Fruit fly (Drosophila melanogaster): ENCODE results near the gene CG17139.
A peak's percentile ranks its signal among the peaks of the same experiment; 100 is the strongest.

DNA sequence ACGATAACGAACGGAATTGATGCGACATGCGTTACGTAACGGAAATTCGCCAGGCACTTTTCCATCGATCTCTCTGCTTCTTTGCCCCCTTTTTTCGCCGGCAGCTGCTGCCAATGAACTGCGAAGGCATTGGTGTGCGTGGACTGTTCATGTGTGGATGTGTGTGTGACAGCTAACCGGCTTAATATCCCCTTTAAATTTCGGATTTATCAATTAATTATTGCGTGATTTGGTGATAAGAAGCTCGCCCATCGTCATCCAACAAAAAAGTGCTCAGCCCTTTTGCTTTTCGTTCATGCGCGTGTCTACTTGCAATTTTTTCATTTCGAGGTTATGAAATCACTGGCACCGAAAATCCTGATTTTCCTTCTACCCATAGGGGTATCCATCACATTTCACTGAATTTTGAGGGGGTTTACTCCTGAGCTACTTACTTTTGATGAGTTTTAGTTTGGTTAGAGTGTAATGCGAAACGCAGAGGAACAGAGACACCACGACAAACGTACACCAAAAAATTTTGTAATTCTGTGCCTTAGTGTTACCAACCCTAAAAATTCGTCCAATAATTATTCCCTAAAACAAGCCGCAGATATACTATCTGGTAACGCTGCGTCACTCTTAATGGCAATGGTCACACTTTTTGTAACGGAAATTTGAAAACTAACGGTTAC lies 5.0 kb upstream of the CG17139 start, which contains the start of gene porin:
- TF ChIP-seq psq (optimal IDR thresholded peaks at IDR 0.05) = no peak
- no peak for TF ChIP-seq pan (optimal IDR thresholded peaks at IDR 0.05)
- TF ChIP-seq EcR (GFP tag; optimal IDR thresholded peaks at IDR 0.05) = peak in 1 of 2 experiments; percentile 77
- TF ChIP-seq usp (GFP tag; optimal IDR thresholded peaks at IDR 0.05) = no peak
